Fruit fly (Drosophila melanogaster) whole organism, embryonic: ENCODE measurements around the gene Alp13.
A peak's percentile ranks its signal among the peaks of the same experiment; 100 is the strongest.

ENCODE experiments used
- B-H2 ChIP-seq: fragments of 200-800 bp; sonication (Bioruptor generic); optimal IDR thresholded peaks from 2 replicates; lab custom pipeline; 2018; ENCODE audit warnings: missing biosample characterization, mild to moderate bottlenecking, missing genetic modification characterization
- CG12769 ChIP-seq: fragments of 200-800 bp; sonication (Bioruptor generic); optimal IDR thresholded peaks from 2 replicates; lab custom pipeline; 2019; ENCODE audit warnings: missing biosample characterization, mild to moderate bottlenecking, missing genetic modification characterization, moderate library complexity
- CG13424 ChIP-seq: fragments of 200-800 bp; sonication (Bioruptor generic); optimal IDR thresholded peaks from 2 replicates; lab custom pipeline; 2019; ENCODE audit warnings: missing biosample characterization, mild to moderate bottlenecking, missing genetic modification characterization, moderate library complexity
- CG14014 ChIP-seq: fragments of 200-800 bp; sonication (Bioruptor generic); IDR thresholded peaks from 2 replicates; pipeline ENCODE4 v1.3.6; 2022; ENCODE audit warnings: missing biosample characterization, missing genetic modification characterization
- CG14710 ChIP-seq: fragments of 200-800 bp; sonication (Bioruptor generic); optimal IDR thresholded peaks from 3 replicates; lab custom pipeline; 2019; ENCODE audit warnings: missing biosample characterization, mild to moderate bottlenecking, missing genetic modification characterization, moderate library complexity
- CG18262 ChIP-seq: fragments of 200-800 bp; optimal IDR thresholded peaks from 3 replicates; lab custom pipeline; 2019; ENCODE audit warnings: missing biosample characterization, mild to moderate bottlenecking, missing genetic modification characterization, moderate library complexity
- CG18476 ChIP-seq: fragments of 200-800 bp; sonication (Bioruptor generic); optimal IDR thresholded peaks from 2 replicates; lab custom pipeline; 2016; ENCODE audit warnings: missing biosample characterization, mild to moderate bottlenecking, missing genetic modification characterization
- CG2116 ChIP-seq: fragments of 200-800 bp; sonication (Bioruptor generic); optimal IDR thresholded peaks from 3 replicates; lab custom pipeline; 2018; ENCODE audit warnings: missing biosample characterization, mild to moderate bottlenecking, missing genetic modification characterization
- CG2120 ChIP-seq: fragments of 200-800 bp; sonication (Bioruptor generic); optimal IDR thresholded peaks from 3 replicates; lab custom pipeline; 2016; ENCODE audit warnings: missing biosample characterization, missing genetic modification characterization
- CG2202 ChIP-seq: fragments of 200-800 bp; sonication (Bioruptor generic); optimal IDR thresholded peaks from 2 replicates; lab custom pipeline; 2018; ENCODE audit warnings: missing biosample characterization, mild to moderate bottlenecking, missing genetic modification characterization
- CG2889 ChIP-seq: fragments of 200-800 bp; sonication (Bioruptor generic); IDR thresholded peaks from 3 replicates; pipeline ENCODE4 v1.3.6; 2022; ENCODE audit warnings: missing biosample characterization, missing genetic modification characterization
- CG30020 ChIP-seq: fragments of 200-800 bp; optimal IDR thresholded peaks from 2 replicates; lab custom pipeline; 2019; ENCODE audit warnings: missing biosample characterization, mild to moderate bottlenecking, missing genetic modification characterization, moderate library complexity
- CG34224 ChIP-seq: fragments of 200-800 bp; sonication (Bioruptor generic); IDR thresholded peaks from 3 replicates; pipeline ENCODE4 v1.3.6; 2022; ENCODE audit warnings: missing biosample characterization, missing genetic modification characterization; ENCODE audit not compliant: partially characterized antibody
- CG6254 ChIP-seq: fragments of 200-800 bp; sonication (Bioruptor generic); optimal IDR thresholded peaks from 3 replicates; lab custom pipeline; 2017; ENCODE audit warnings: mild to moderate bottlenecking, missing biosample characterization, missing genetic modification reagents, missing genetic modification characterization
- CG6791 ChIP-seq: fragments of 200-800 bp; sonication (Bioruptor generic); IDR thresholded peaks from 3 replicates; pipeline ENCODE4 v1.3.6; 2022; ENCODE audit warnings: missing biosample characterization, missing genetic modification characterization; ENCODE audit not compliant: partially characterized antibody
- CG6854 ChIP-seq: fragments of 200-800 bp; sonication (Bioruptor generic); optimal IDR thresholded peaks from 3 replicates; lab custom pipeline; 2017; ENCODE audit warnings: missing biosample characterization, mild to moderate bottlenecking, missing genetic modification characterization
- CG7271 ChIP-seq: fragments of 200-800 bp; sonication (Bioruptor generic); optimal IDR thresholded peaks from 2 replicates; lab custom pipeline; 2018; ENCODE audit warnings: missing biosample characterization, mild to moderate bottlenecking, missing genetic modification characterization, moderate library complexity
- CTCF ChIP-seq: fragments of 200-800 bp; sonication (Bioruptor generic); optimal IDR thresholded peaks from 2 replicates; lab custom pipeline; 2017; ENCODE audit warnings: missing biosample characterization, mild to moderate bottlenecking, missing genetic modification characterization, moderate library complexity
- Camta ChIP-seq: fragments of 200-800 bp; sonication (Bioruptor generic); optimal IDR thresholded peaks from 2 replicates; lab custom pipeline; 2016; ENCODE audit warnings: missing biosample characterization, missing genetic modification characterization
- CoRest ChIP-seq: fragments of 200-800 bp; sonication (Bioruptor generic); optimal IDR thresholded peaks from 3 replicates; lab custom pipeline; 2018; ENCODE audit warnings: missing biosample characterization, mild to moderate bottlenecking, missing genetic modification characterization, moderate library complexity
- D19A ChIP-seq: fragments of 200-800 bp; optimal IDR thresholded peaks from 3 replicates; lab custom pipeline; 2019; ENCODE audit warnings: missing biosample characterization, mild to moderate bottlenecking, missing genetic modification characterization, moderate library complexity
- E2f2 ChIP-seq: fragments of 200-800 bp; sonication (Bioruptor generic); IDR thresholded peaks from 2 replicates; pipeline ENCODE4 v1.3.6; 2022; ENCODE audit warnings: missing biosample characterization, missing genetic modification characterization
- Fer1 ChIP-seq: fragments of 200-800 bp; sonication (Bioruptor generic); optimal IDR thresholded peaks from 2 replicates; lab custom pipeline; 2017; ENCODE audit warnings: missing biosample characterization, mild to moderate bottlenecking, missing genetic modification characterization
- HHEX ChIP-seq: fragments of 200-800 bp; sonication (Bioruptor generic); optimal IDR thresholded peaks from 3 replicates; lab custom pipeline; 2017; ENCODE audit warnings: missing biosample characterization, mild to moderate bottlenecking, missing genetic modification characterization, missing genetic modification reagents
- MBD-R2 ChIP-seq: fragments of 200-800 bp; sonication (Bioruptor generic); IDR thresholded peaks from 2 replicates; pipeline ENCODE4 v1.3.6; 2022; ENCODE audit warnings: missing biosample characterization, missing genetic modification characterization
- Med ChIP-seq: fragments of 200-800 bp; sonication (Bioruptor generic); peaks from one replicate; lab custom pipeline; 2016; ENCODE audit warnings: missing biosample characterization, missing genetic modification characterization, mild to moderate bottlenecking, inconsistent platforms, moderate library complexity
- Myb ChIP-seq: fragments of 200-800 bp; sonication (Bioruptor generic); optimal IDR thresholded peaks from 2 replicates; lab custom pipeline; 2016; ENCODE audit warnings: missing biosample characterization, missing genetic modification characterization
- Nf-YA ChIP-seq: fragments of 200-800 bp; sonication (Bioruptor generic); IDR thresholded peaks from 2 replicates; pipeline ENCODE4 v1.3.6; 2022; ENCODE audit warnings: missing biosample characterization, missing genetic modification characterization
- Pdp1 ChIP-seq, 2 experiments: fragments of 200-800 bp; sonication (Bioruptor generic); optimal IDR thresholded peaks; 3 replicates each; lab custom pipeline; 2016; ENCODE audit warnings: missing biosample characterization in 2 of 2, missing genetic modification characterization in 2 of 2, mild to moderate bottlenecking in 1 of 2, moderate library complexity in 1 of 2
- Sry-β ChIP-seq: fragments of 200-800 bp; sonication (Bioruptor generic); optimal IDR thresholded peaks from 2 replicates; lab custom pipeline; 2018; ENCODE audit warnings: missing biosample characterization, mild to moderate bottlenecking, missing genetic modification characterization, moderate library complexity
- Sry-δ ChIP-seq: fragments of 200-800 bp; sonication (Bioruptor generic); optimal IDR thresholded peaks from 2 replicates; lab custom pipeline; 2016; ENCODE audit warnings: missing biosample characterization, missing genetic modification characterization
- Vsx1 ChIP-seq: fragments of 200-800 bp; sonication (Bioruptor generic); optimal IDR thresholded peaks from 2 replicates; lab custom pipeline; 2017; ENCODE audit warnings: missing biosample characterization, mild to moderate bottlenecking, missing genetic modification characterization, missing genetic modification reagents
- ato ChIP-seq: fragments of 200-800 bp; sonication (Bioruptor generic); IDR thresholded peaks from 2 replicates; pipeline ENCODE4 v1.3.6; 2022; ENCODE audit warnings: missing biosample characterization, missing genetic modification characterization; ENCODE audit not compliant: partially characterized antibody
- cato ChIP-seq: fragments of 200-800 bp; sonication (Bioruptor generic); optimal IDR thresholded peaks from 2 replicates; lab custom pipeline; 2016; ENCODE audit warnings: missing biosample characterization, missing genetic modification characterization, borderline replicate concordance
- chinmo ChIP-seq: fragments of 200-800 bp; sonication (Bioruptor generic); IDR thresholded peaks from 4 replicates; pipeline ENCODE4 v1.3.6; 2022; ENCODE audit warnings: missing biosample characterization, missing genetic modification characterization; ENCODE audit not compliant: partially characterized antibody
- jigr1 ChIP-seq: fragments of 200-800 bp; sonication (Bioruptor generic); IDR thresholded peaks from 3 replicates; pipeline ENCODE4 v1.3.6; 2022; ENCODE audit warnings: missing biosample characterization, missing genetic modification characterization
- kay ChIP-seq: fragments of 200-800 bp; sonication (Bioruptor generic); optimal IDR thresholded peaks from 2 replicates; lab custom pipeline; 2016; ENCODE audit warnings: missing biosample characterization, missing genetic modification characterization
- nerfin-1 ChIP-seq: fragments of 200-800 bp; sonication (Bioruptor generic); optimal IDR thresholded peaks from 3 replicates; lab custom pipeline; 2019; ENCODE audit warnings: missing biosample characterization, mild to moderate bottlenecking, missing genetic modification characterization, moderate library complexity
- nmo ChIP-seq: fragments of 200-800 bp; sonication (Bioruptor generic); optimal IDR thresholded peaks from 2 replicates; lab custom pipeline; 2018; ENCODE audit warnings: missing biosample characterization, mild to moderate bottlenecking, missing genetic modification characterization, moderate library complexity
- phol ChIP-seq: fragments of 200-800 bp; sonication (Bioruptor generic); optimal IDR thresholded peaks from 3 replicates; lab custom pipeline; 2018; ENCODE audit warnings: missing biosample characterization, mild to moderate bottlenecking, missing genetic modification characterization, moderate library complexity
- sc ChIP-seq, 3 experiments: fragments of >200 bp in 2 of 3; fragments of 200-800 bp in 1 of 3; sonication (Bioruptor generic) in 1 of 3; optimal IDR thresholded peaks; 2 replicates in 2 of 3; 3 replicates in 1 of 3; lab custom pipeline; 2017; ENCODE audit warnings: mild to moderate bottlenecking in 1 of 3, missing biosample characterization in 1 of 3, missing genetic modification characterization in 1 of 3, missing genetic modification reagents in 1 of 3
- shn ChIP-seq: fragments of 200-800 bp; sonication (Bioruptor generic); optimal IDR thresholded peaks from 3 replicates; lab custom pipeline; 2016; ENCODE audit warnings: missing biosample characterization, missing genetic modification characterization
- sug ChIP-seq: fragments of 200-800 bp; optimal IDR thresholded peaks from 2 replicates; lab custom pipeline; 2019; ENCODE audit warnings: missing biosample characterization, mild to moderate bottlenecking, missing genetic modification characterization, moderate library complexity
- tx ChIP-seq: fragments of 200-800 bp; sonication (Bioruptor generic); optimal IDR thresholded peaks from 2 replicates; lab custom pipeline; 2016; ENCODE audit warnings: missing biosample characterization, missing genetic modification characterization
- usp ChIP-seq: fragments of >200 bp; optimal IDR thresholded peaks from 2 replicates; lab custom pipeline; 2017; ENCODE audit warnings: missing biosample characterization, missing genetic modification characterization
- wdn ChIP-seq: fragments of 200-800 bp; sonication (Bioruptor generic); IDR thresholded peaks from 2 replicates; pipeline ENCODE4 v1.3.6; 2022; ENCODE audit warnings: missing biosample characterization, missing genetic modification characterization
- wor ChIP-seq: fragments of 200-800 bp; sonication (Bioruptor generic); IDR thresholded peaks from 2 replicates; pipeline ENCODE4 v1.3.6; 2022; ENCODE audit warnings: missing biosample characterization, missing genetic modification characterization
- zen ChIP-seq: fragments of 200-800 bp; sonication (Bioruptor generic); optimal IDR thresholded peaks from 3 replicates; lab custom pipeline; 2018; ENCODE audit warnings: missing biosample characterization, mild to moderate bottlenecking, missing genetic modification characterization, moderate library complexity

Gene Alp13

DNA sequence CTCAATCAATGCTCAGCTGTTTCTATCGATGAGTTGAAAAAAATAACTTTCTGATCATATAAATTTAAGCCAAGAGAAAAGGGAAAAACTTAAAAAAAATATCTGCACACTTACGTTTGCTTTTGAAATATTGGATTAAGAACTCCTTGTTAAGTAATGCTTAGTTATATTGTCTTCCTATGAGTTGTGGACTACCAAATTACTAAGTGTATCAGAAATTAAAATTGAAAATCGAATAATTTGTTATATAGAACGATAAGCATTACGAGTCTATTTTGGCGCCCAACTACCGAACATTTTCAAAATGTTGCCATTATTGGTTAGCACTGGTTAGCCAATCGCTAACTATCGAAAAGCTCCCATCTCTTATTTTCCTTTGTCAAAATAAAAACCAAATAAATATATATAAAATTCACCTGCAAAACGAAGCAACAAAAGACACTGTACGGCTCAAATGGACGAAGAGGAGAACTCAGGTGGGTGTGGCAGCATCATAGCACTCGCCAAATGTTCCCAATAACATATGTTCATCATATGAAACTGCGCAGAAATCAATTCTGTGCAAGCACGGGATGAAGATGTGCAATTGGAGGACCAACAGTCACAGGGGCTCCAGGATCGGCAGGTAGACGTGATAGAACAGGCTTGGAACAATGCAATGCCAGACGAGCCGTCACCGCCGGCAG is 26.2 kb downstream of the Alp13 start, which contains the start of gene ohgt (continued):
- peak; percentile 3 for TF ChIP-seq D19A (tag; lab: Kevin White, UChicago)
- TF ChIP-seq shn (GFP tag; lab: Kevin White, UChicago) = no peak
- no peak for TF ChIP-seq chinmo
- TF ChIP-seq Pdp1 (GFP tag; optimal IDR thresholded peaks at IDR 0.05; lab: Kevin White, UChicago) = peak in 1 of 2 experiments; percentile 26
- TF ChIP-seq CG2120 = peak; percentile 37
- TF ChIP-seq Fer1 (GFP tag; lab: Kevin White, UChicago) = no peak
- 0 out of 3 replicates have a peak, but pooled peaks have one; percentile 21 for TF ChIP-seq CG6791 (GFP tag; lab: Robert Waterston, UW)
- TF ChIP-seq phol = peak; percentile 50
- peak; percentile 38 for TF ChIP-seq Vsx1
- peak; percentile 67 for TF ChIP-seq CG14710 (tag; lab: Kevin White, UChicago)
- peak; percentile 23 for TF ChIP-seq zen (tag; lab: Kevin White, UChicago)
- no peak for TF ChIP-seq usp (GFP tag; lab: Kevin White, UChicago)
- no peak for TF ChIP-seq CG2202 (tag; lab: Kevin White, UChicago)
- peak; percentile 7 for TF ChIP-seq sug
- TF ChIP-seq nerfin-1 (tag; lab: Kevin White, UChicago) = peak; percentile 8
- TF ChIP-seq Camta (GFP tag; lab: Kevin White, UChicago) = no peak
- TF ChIP-seq kay = no peak
- TF ChIP-seq wor (GFP tag; lab: Robert Waterston, UW) = no peak
- peak; percentile 23 for TF ChIP-seq CTCF (GFP tag; lab: Kevin White, UChicago)
- peak; percentile 73 for TF ChIP-seq CG2116 (GFP tag; lab: Kevin White, UChicago)
- TF ChIP-seq E2f2 (GFP tag; lab: Robert Waterston, UW) = peak; percentile 89
- peak; percentile 29 for TF ChIP-seq Myb (GFP tag; lab: Kevin White, UChicago)
- no peak for TF ChIP-seq B-H2 (GFP tag; lab: Kevin White, UChicago)
- no peak for TF ChIP-seq CG2889 (GFP tag; lab: Robert Waterston, UW)
- TF ChIP-seq CG34224 (GFP tag; lab: Robert Waterston, UW) = peak; percentile 33; the same call in 2 of the 3 replicates
- peak; percentile 47 for TF ChIP-seq CoRest (tag; lab: Kevin White, UChicago)
- TF ChIP-seq jigr1 (GFP tag; lab: Robert Waterston, UW) = no peak
- TF ChIP-seq Sry-δ (GFP tag; lab: Kevin White, UChicago) = peak; percentile 78
- no peak for TF ChIP-seq wdn (GFP tag; lab: Robert Waterston, UW)
- peak; percentile 35 for TF ChIP-seq CG6854 (GFP tag; lab: Kevin White, UChicago)
- no peak for TF ChIP-seq cato (GFP tag; lab: Kevin White, UChicago)
- TF ChIP-seq CG30020 (tag; lab: Kevin White, UChicago) = peak; percentile 41
- peak; percentile 20; the same call in 1 of the 2 replicates for TF ChIP-seq MBD-R2 (GFP tag; lab: Robert Waterston, UW)
- peak; percentile 44 for TF ChIP-seq CG18262 (tag; lab: Kevin White, UChicago)
- TF ChIP-seq CG12769 = no peak
- no peak for TF ChIP-seq sc (optimal IDR thresholded peaks at IDR 0.05; lab: Kevin White, UChicago)
- TF ChIP-seq sc (GFP tag; optimal IDR thresholded peaks at IDR 0.05; lab: Kevin White, UChicago) = no peak
- TF ChIP-seq Nf-YA (GFP tag; lab: Robert Waterston, UW) = no peak
- no peak for TF ChIP-seq HHEX (GFP tag; lab: Kevin White, UChicago)
- TF ChIP-seq CG6254 (GFP tag; lab: Kevin White, UChicago) = no peak
- 0 out of 2 replicates have a peak, but pooled peaks have one; percentile 41 for TF ChIP-seq ato
- TF ChIP-seq CG18476 (GFP tag; lab: Kevin White, UChicago) = peak; percentile 27
- peak; percentile 64 for TF ChIP-seq Med
- TF ChIP-seq CG14014 (GFP tag; lab: Robert Waterston, UW) = peak; percentile 42; the same call in 1 of the 2 replicates
- TF ChIP-seq CG7271 (tag; lab: Kevin White, UChicago) = no peak
- TF ChIP-seq Sry-β = peak; percentile 86
- peak; percentile 33 for TF ChIP-seq nmo
- no peak for TF ChIP-seq tx (GFP tag; lab: Kevin White, UChicago)
- TF ChIP-seq CG13424 (tag; lab: Kevin White, UChicago) = peak; percentile 35
